Worm (Caenorhabditis elegans) whole organism, young adult: ENCODE measurements around the gene ZK105.13.

Experiments
- B0019.2 ChIP-seq: fragments of 200-800 bp; sonication (Bioruptor generic); conservative IDR thresholded peaks from 2 replicates; pipeline ENCODE4 v1.3.6; 2022; ENCODE audit warnings: missing genetic modification reagents, missing genetic modification characterization, missing compliant biosample characterization
- B0336.3 ChIP-seq: fragments of 200-800 bp; sonication (Bioruptor generic); IDR thresholded peaks from 2 replicates; pipeline ENCODE4 v1.3.6; 2022; ENCODE audit warnings: missing genetic modification characterization, missing compliant biosample characterization
- C06A6.2 ChIP-seq: fragments of 200-800 bp; sonication (Bioruptor generic); conservative IDR thresholded peaks from 2 replicates; pipeline ENCODE4 v1.3.6; 2022; ENCODE audit warnings: missing genetic modification characterization, missing compliant biosample characterization
- F23B12.7 ChIP-seq: sonication (generic microtip); optimal IDR thresholded peaks from 2 replicates; lab custom pipeline; 2017; ENCODE audit warnings: missing genetic modification characterization, mild to moderate bottlenecking, missing compliant biosample characterization, antibody characterized with exemption, moderate library complexity; ENCODE audit not compliant: insufficient read depth
- F49E8.2 ChIP-seq: sonication (generic microtip); optimal IDR thresholded peaks from 3 replicates; lab custom pipeline; 2017; ENCODE audit warnings: missing genetic modification characterization, mild to moderate bottlenecking, missing compliant biosample characterization, antibody characterized with exemption, moderate library complexity; ENCODE audit not compliant: insufficient read depth
- F57A8.1 ChIP-seq: fragments of 200-800 bp; sonication (Bioruptor generic); optimal IDR thresholded peaks from 2 replicates; lab custom pipeline; 2018; ENCODE audit warnings: mild to moderate bottlenecking, missing genetic modification characterization, moderate library complexity, missing compliant biosample characterization
- K11D2.4 ChIP-seq: fragments of 200-800 bp; sonication (Bioruptor generic); IDR thresholded peaks from 2 replicates; pipeline ENCODE4 v1.3.6; 2022; ENCODE audit warnings: missing genetic modification reagents, missing genetic modification characterization, missing compliant biosample characterization
- T07F8.4 ChIP-seq: sonication (generic microtip); optimal IDR thresholded peaks from 2 replicates; lab custom pipeline; 2016; ENCODE audit warnings: mild to moderate bottlenecking, missing genetic modification characterization, moderate library complexity, missing compliant biosample characterization
- Y53G8AR.9 ChIP-seq: fragments of 200-800 bp; sonication (Bioruptor generic); conservative IDR thresholded peaks from 2 replicates; pipeline ENCODE4 v1.3.6; 2022; ENCODE audit warnings: missing genetic modification reagents, missing genetic modification characterization, missing compliant biosample characterization
- Y56A3A.18 ChIP-seq: fragments of 200-800 bp; sonication (Bioruptor generic); IDR thresholded peaks from 2 replicates; pipeline ENCODE4 v1.3.6; 2022; ENCODE audit warnings: missing genetic modification reagents, missing genetic modification characterization, missing compliant biosample characterization
- ZK185.1 ChIP-seq: sonication (generic microtip); optimal IDR thresholded peaks from 2 replicates; lab custom pipeline; 2016; ENCODE audit warnings: mild to moderate bottlenecking, missing genetic modification characterization, missing compliant biosample characterization; ENCODE audit not compliant: poor library complexity, severe bottlenecking
- ama-1 ChIP-seq, 3 experiments: fragments of 150-350 bp in 1 of 3; sonication (generic microtip) in 2 of 3; optimal IDR thresholded peaks; 2 replicates each; lab custom pipeline; 2014 to 2018; ENCODE audit warnings: missing biosample characterization in 2 of 3, missing genetic modification characterization in 2 of 3, missing genetic modification reagents in 2 of 3
- atf-7 ChIP-seq: sonication (generic microtip); optimal IDR thresholded peaks from 2 replicates; lab custom pipeline; 2017; ENCODE audit warnings: mild to moderate bottlenecking, missing genetic modification characterization, missing compliant biosample characterization
- athp-1 ChIP-seq: sonication (generic microtip); optimal IDR thresholded peaks from 2 replicates; lab custom pipeline; 2017; ENCODE audit warnings: mild to moderate bottlenecking, missing genetic modification characterization, missing compliant biosample characterization
- ccch-3 ChIP-seq: fragments of 200-800 bp; sonication (Bioruptor generic); optimal IDR thresholded peaks from 2 replicates; lab custom pipeline; 2018; ENCODE audit warnings: mild to moderate bottlenecking, missing genetic modification characterization, missing compliant biosample characterization
- cebp-1 ChIP-seq, 2 experiments: fragments of 200-800 bp in 1 of 2; sonication (Bioruptor generic) in 1 of 2; sonication (generic microtip) in 1 of 2; IDR thresholded peaks in 1 of 2; optimal IDR thresholded peaks in 1 of 2; 2 replicates each; pipeline versions ENCODE4 v1.3.6 to Lab custom; 2017 to 2022; ENCODE audit warnings: missing compliant biosample characterization in 2 of 2, missing genetic modification characterization in 2 of 2, mild to moderate bottlenecking in 1 of 2, missing genetic modification reagents in 1 of 2, moderate library complexity in 1 of 2
- ceh-27 ChIP-seq: fragments of 200-800 bp; sonication (Bioruptor generic); optimal IDR thresholded peaks from 2 replicates; lab custom pipeline; 2018; ENCODE audit warnings: mild to moderate bottlenecking, missing genetic modification characterization, moderate library complexity, missing compliant biosample characterization
- chd-7 ChIP-seq: sonication (generic microtip); optimal IDR thresholded peaks from 2 replicates; lab custom pipeline; 2016; ENCODE audit warnings: mild to moderate bottlenecking, missing genetic modification characterization, moderate library complexity, missing compliant biosample characterization
- die-1 ChIP-seq: sonication (generic microtip); optimal IDR thresholded peaks from 2 replicates; lab custom pipeline; 2016; ENCODE audit warnings: missing genotype, mild to moderate bottlenecking, missing genetic modification characterization, missing compliant biosample characterization
- dox-1 ChIP-seq: fragments of 200-800 bp; sonication (Bioruptor generic); IDR thresholded peaks from 2 replicates; pipeline ENCODE4 v1.3.6; 2022; ENCODE audit warnings: missing genetic modification reagents, missing genetic modification characterization, missing compliant biosample characterization
- dpff-1 ChIP-seq: sonication (generic microtip); optimal IDR thresholded peaks from 2 replicates; lab custom pipeline; 2017; ENCODE audit warnings: mild to moderate bottlenecking, missing genetic modification characterization, missing compliant biosample characterization
- efl-1 ChIP-seq: fragments of 150-350 bp; optimal IDR thresholded peaks from 2 replicates; lab custom pipeline; 2014; ENCODE audit warnings: missing biosample characterization, missing genetic modification reagents, missing genetic modification characterization
- ekl-4 ChIP-seq: fragments of 200-800 bp; sonication (Bioruptor generic); IDR thresholded peaks from 2 replicates; pipeline ENCODE4 v1.3.6; 2022; ENCODE audit warnings: missing genetic modification reagents, missing genetic modification characterization, missing compliant biosample characterization
- hlh-12 ChIP-seq: sonication (generic microtip); optimal IDR thresholded peaks from 2 replicates; lab custom pipeline; 2016; ENCODE audit warnings: missing genetic modification characterization, missing compliant biosample characterization
- hsf-1 ChIP-seq: fragments of 200-800 bp; sonication (Bioruptor generic); IDR thresholded peaks from 2 replicates; pipeline ENCODE4 v1.3.6; 2022; ENCODE audit warnings: missing genetic modification reagents, missing genetic modification characterization, missing compliant biosample characterization
- let-607 ChIP-seq, 2 experiments: fragments of 200-800 bp in 1 of 2; sonication (Bioruptor generic) in 1 of 2; sonication (generic microtip) in 1 of 2; optimal IDR thresholded peaks; 2 replicates each; lab custom pipeline; 2016 to 2018; ENCODE audit warnings: mild to moderate bottlenecking in 2 of 2, missing compliant biosample characterization in 2 of 2, missing genetic modification characterization in 2 of 2, moderate library complexity in 2 of 2, missing genotype in 1 of 2
- lin-35 ChIP-seq, 3 experiments: fragments of 150-350 bp in 2 of 3; sonication (generic microtip) in 1 of 3; optimal IDR thresholded peaks; 2 replicates each; lab custom pipeline; 2014 to 2018; ENCODE audit warnings: missing biosample characterization in 3 of 3, missing genetic modification characterization in 3 of 3, missing genetic modification reagents in 3 of 3
- lin-54 ChIP-seq: fragments of 200-800 bp; sonication (Bioruptor generic); optimal IDR thresholded peaks from 2 replicates; lab custom pipeline; 2018; ENCODE audit warnings: mild to moderate bottlenecking, missing genetic modification characterization, missing compliant biosample characterization
- lir-1 ChIP-seq: fragments of 200-800 bp; sonication (Bioruptor generic); conservative IDR thresholded peaks from 2 replicates; pipeline ENCODE4 v1.3.6; 2022; ENCODE audit warnings: missing genetic modification reagents, missing genetic modification characterization, missing compliant biosample characterization
- lsy-27 ChIP-seq: sonication (generic microtip); optimal IDR thresholded peaks from 2 replicates; lab custom pipeline; 2017; ENCODE audit warnings: missing genetic modification characterization, mild to moderate bottlenecking, missing compliant biosample characterization, antibody characterized with exemption, missing genotype, borderline replicate concordance; ENCODE audit not compliant: insufficient read depth
- madf-10 ChIP-seq: sonication (generic microtip); optimal IDR thresholded peaks from 2 replicates; lab custom pipeline; 2016; ENCODE audit warnings: mild to moderate bottlenecking, missing genetic modification characterization, missing compliant biosample characterization
- nfya-2 ChIP-seq: fragments of 200-800 bp; sonication (Bioruptor generic); IDR thresholded peaks from 2 replicates; pipeline ENCODE4 v1.3.6; 2022; ENCODE audit warnings: missing genetic modification reagents, missing genetic modification characterization, missing compliant biosample characterization
- pbrm-1 ChIP-seq: fragments of 200-800 bp; sonication (Bioruptor generic); IDR thresholded peaks from 2 replicates; pipeline ENCODE4 v1.3.6; 2022; ENCODE audit warnings: missing genetic modification reagents, missing genetic modification characterization, missing compliant biosample characterization
- pha-4 ChIP-seq: fragments of 150-350 bp; sonication (generic microtip); optimal IDR thresholded peaks from 2 replicates; lab custom pipeline; 2014; ENCODE audit warnings: missing biosample characterization, missing genetic modification reagents, missing genetic modification characterization
- rcor-1 ChIP-seq: fragments of 200-800 bp; sonication (Bioruptor generic); IDR thresholded peaks from 2 replicates; pipeline ENCODE4 v1.3.6; 2022; ENCODE audit warnings: missing genetic modification reagents, missing genetic modification characterization, missing compliant biosample characterization
- somi-1 ChIP-seq: fragments of 200-800 bp; sonication (Bioruptor generic); optimal IDR thresholded peaks from 2 replicates; lab custom pipeline; 2018; ENCODE audit warnings: mild to moderate bottlenecking, missing genetic modification characterization, missing compliant biosample characterization
- tbp1 ChIP-seq: fragments of 200-800 bp; sonication (Bioruptor generic); optimal IDR thresholded peaks from 2 replicates; lab custom pipeline; 2018; ENCODE audit warnings: mild to moderate bottlenecking, missing genetic modification characterization, missing compliant biosample characterization
- tlf-1 ChIP-seq: fragments of 200-800 bp; sonication (Bioruptor generic); optimal IDR thresholded peaks from 2 replicates; lab custom pipeline; 2018; ENCODE audit warnings: mild to moderate bottlenecking, missing genetic modification characterization, missing compliant biosample characterization
- unc-130 ChIP-seq: sonication (generic microtip); optimal IDR thresholded peaks from 2 replicates; lab custom pipeline; 2016; ENCODE audit warnings: missing genetic modification reagents, missing genetic modification characterization, missing compliant biosample characterization
- unc-62 ChIP-seq: fragments of 150-350 bp; optimal IDR thresholded peaks from 2 replicates; lab custom pipeline; 2014; ENCODE audit warnings: missing biosample characterization, missing genetic modification reagents, missing genetic modification characterization
- zfh-2 ChIP-seq: fragments of 200-800 bp; sonication (Bioruptor generic); conservative IDR thresholded peaks from 2 replicates; pipeline ENCODE4 v1.3.6; 2022; ENCODE audit warnings: missing genetic modification reagents, missing genetic modification characterization, missing compliant biosample characterization
- ztf-18 ChIP-seq: sonication (generic microtip); optimal IDR thresholded peaks from 2 replicates; lab custom pipeline; 2016; ENCODE audit warnings: missing genotype, mild to moderate bottlenecking, missing genetic modification characterization, missing compliant biosample characterization
- ztf-25 ChIP-seq: fragments of 200-800 bp; sonication (Bioruptor generic); IDR thresholded peaks from 2 replicates; pipeline ENCODE4 v1.3.6; 2022; ENCODE audit warnings: missing genetic modification reagents, missing genetic modification characterization, missing compliant biosample characterization

Gene ZK105.13

ce11 chrV:7728003-7728678, 15.2 kb upstream of the ZK105.13 start (continued):
- TF ChIP-seq K11D2.4 (GFP tag; lab: Robert Waterston, UW) (0 out of 2 replicates have a peak, but pooled peaks have one; percentile 46), madf-10 (tag; lab: Kevin White, UChicago) (peak; percentile 34), dox-1 (GFP tag; lab: Robert Waterston, UW) (peak; percentile 43; the same call in 1 of the 2 replicates), zfh-2 (GFP tag; lab: Robert Waterston, UW) (peak; percentile 99), let-607 (tag; optimal IDR thresholded peaks at IDR 0.05; lab: Kevin White, UChicago) (peak; percentile 2 to 23), pbrm-1 (0 out of 2 replicates have a peak, but pooled peaks have one; percentile 25), lin-35 (GFP tag; optimal IDR thresholded peaks at IDR 0.05; lab: Kevin White, UChicago) (peak in 1 of 3 experiments; percentile 77), athp-1 (peak; percentile 22), tbp1 (GFP tag; lab: Kevin White, UChicago) (no peak), pha-4 (no peak), F23B12.7 (tag; lab: Kevin White, UChicago) (no peak), die-1 (tag; lab: Kevin White, UChicago) (peak; percentile 24), cebp-1 (GFP tag; IDR thresholded peaks at IDR 0.05; lab: Robert Waterston, UW) (no peak), cebp-1 (tag; optimal IDR thresholded peaks at IDR 0.05; lab: Kevin White, UChicago) (peak; percentile 80), chd-7 (tag; lab: Kevin White, UChicago) (peak; percentile 39), ama-1 (optimal IDR thresholded peaks at IDR 0.05; lab: Kevin White, UChicago) (no peak), ama-1 (GFP tag; optimal IDR thresholded peaks at IDR 0.05; lab: Kevin White, UChicago) (no peak), somi-1 (GFP tag; lab: Kevin White, UChicago) (peak; percentile 46), B0019.2 (GFP tag; lab: Robert Waterston, UW) (no peak)

DNA sequence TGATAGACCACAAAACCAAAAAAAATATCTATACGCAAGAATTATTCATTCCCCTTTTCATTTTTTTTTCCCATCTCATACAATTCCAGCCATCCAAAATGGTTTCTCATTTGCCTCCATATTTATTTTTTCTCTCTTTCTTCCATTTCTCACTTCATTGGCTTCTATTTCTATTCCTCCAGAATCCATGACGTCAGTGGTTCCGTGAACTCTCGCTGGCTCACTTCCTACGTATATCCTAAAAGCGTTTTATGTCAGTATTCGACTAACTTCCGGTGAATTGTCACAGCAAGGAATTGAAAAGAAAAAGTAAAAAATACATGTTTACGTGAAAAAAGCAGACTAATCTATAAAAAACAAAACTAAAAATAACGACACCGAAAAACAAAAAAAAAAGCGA, 14.0 kb upstream of the ZK105.13 start:
- no peak for TF ChIP-seq C06A6.2 (GFP tag; lab: Robert Waterston, UW)
- no peak for TF ChIP-seq hsf-1 (GFP tag; lab: Robert Waterston, UW)
- no peak for TF ChIP-seq ama-1 (optimal IDR thresholded peaks at IDR 0.05; lab: Kevin White, UChicago)
- no peak for TF ChIP-seq ama-1 (GFP tag; optimal IDR thresholded peaks at IDR 0.05; lab: Kevin White, UChicago)
- no peak for TF ChIP-seq ztf-25 (GFP tag; lab: Robert Waterston, UW)
- TF ChIP-seq lin-54 (GFP tag; lab: Kevin White, UChicago), result no peak
- no peak for TF ChIP-seq hlh-12
- no peak for TF ChIP-seq unc-62
- TF ChIP-seq F49E8.2, result no peak
- TF ChIP-seq F57A8.1 (GFP tag; lab: Kevin White, UChicago), result no peak
- TF ChIP-seq ZK185.1 (tag; lab: Kevin White, UChicago), result no peak
- TF ChIP-seq rcor-1 (GFP tag; lab: Robert Waterston, UW), result no peak
- no peak for TF ChIP-seq ceh-27
- no peak for TF ChIP-seq efl-1 (GFP tag; lab: Kevin White, UChicago)
- TF ChIP-seq lir-1 (GFP tag; lab: Robert Waterston, UW), result no peak
- TF ChIP-seq unc-130 (GFP tag; lab: Kevin White, UChicago), result no peak
- no peak for TF ChIP-seq ekl-4 (GFP tag; lab: Robert Waterston, UW)

DNA sequence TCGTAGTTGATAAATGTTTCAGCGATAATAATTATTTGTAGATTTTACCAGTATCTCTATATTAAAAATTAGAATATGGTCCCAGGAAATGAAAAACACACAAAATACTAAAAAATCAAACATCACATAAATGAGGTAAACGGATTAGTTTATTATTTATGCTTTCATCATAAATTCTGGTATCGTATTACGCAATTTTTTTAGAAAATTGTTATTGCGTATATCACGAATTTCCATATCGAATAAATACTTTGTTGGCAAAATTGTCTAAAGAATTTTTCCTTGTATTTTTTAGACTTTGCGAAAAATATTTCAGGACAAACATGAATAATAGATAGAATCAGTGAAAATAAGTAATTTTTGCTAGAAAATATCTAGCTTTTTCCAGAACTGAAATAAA, 13.2 kb upstream of the ZK105.13 start:
- TF ChIP-seq tlf-1 (GFP tag; lab: Kevin White, UChicago) (no peak), rcor-1 (GFP tag; lab: Robert Waterston, UW) (no peak), ccch-3 (GFP tag; lab: Kevin White, UChicago) (no peak), somi-1 (GFP tag; lab: Kevin White, UChicago) (no peak), nfya-2 (no peak), Y53G8AR.9 (no peak), atf-7 (tag; lab: Kevin White, UChicago) (no peak), T07F8.4 (tag; lab: Kevin White, UChicago) (no peak), B0336.3 (GFP tag; lab: Robert Waterston, UW) (no peak), Y56A3A.18 (GFP tag; lab: Robert Waterston, UW) (no peak), pbrm-1 (no peak), dpff-1 (tag; lab: Kevin White, UChicago) (no peak), ztf-18 (tag; lab: Kevin White, UChicago) (no peak), lsy-27 (tag; lab: Kevin White, UChicago) (no peak), ZK185.1 (tag; lab: Kevin White, UChicago) (no peak)
